Worm (Caenorhabditis elegans) whole organism, L2 larva: ENCODE results near the gene C33F10.14.

ENCODE experiments used
- blmp-1 ChIP-seq: sonication (generic microtip); optimal IDR thresholded peaks from 2 replicates; lab custom pipeline; 2017; ENCODE audit warnings: missing genetic modification characterization, mild to moderate bottlenecking, missing compliant biosample characterization, antibody characterized with exemption, moderate library complexity; ENCODE audit not compliant: insufficient read depth
- crh-2 ChIP-seq: sonication (generic microtip); optimal IDR thresholded peaks from 2 replicates; lab custom pipeline; 2017; ENCODE audit warnings: missing biosample characterization, missing genetic modification characterization

DNA sequence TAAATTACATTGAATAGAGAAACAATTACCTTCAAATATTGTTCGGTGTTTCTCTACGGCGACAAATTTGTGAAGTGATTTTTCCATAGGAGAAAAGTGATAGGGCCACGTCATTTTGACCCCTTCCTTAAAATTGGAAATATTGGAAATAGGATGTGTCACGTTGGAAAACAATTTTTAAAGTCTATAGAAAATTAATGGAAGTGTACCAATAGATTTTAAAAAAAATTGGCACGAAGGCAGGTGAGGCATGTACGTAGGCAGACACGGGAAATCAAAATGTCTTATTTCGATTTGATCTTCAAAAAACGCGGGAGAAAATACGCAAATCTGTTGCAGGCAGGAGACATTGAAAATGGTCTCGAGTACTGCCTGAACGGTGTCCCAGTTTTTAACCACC lies 40.5 kb downstream of the C33F10.14 start, which contains the start of gene C33F10.12:
- TF ChIP-seq blmp-1 (tag; lab: Kevin White, UChicago) (no peak), crh-2 (tag; lab: Kevin White, UChicago) (no peak)
